Worm (Caenorhabditis elegans) whole organism, L2 larva: ENCODE results near the gene F56C3.3.
A peak's percentile ranks its signal among the peaks of the same experiment; 100 is the strongest.

Experiments
- R02D3.7 ChIP-seq: fragments of 150-350 bp; optimal IDR thresholded peaks from 2 replicates; lab custom pipeline; 2014; ENCODE audit warnings: missing biosample characterization, missing genetic modification characterization
- Y55F3AM.14 ChIP-seq: fragments of 200-800 bp; sonication (Bioruptor generic); optimal IDR thresholded peaks from 2 replicates; lab custom pipeline; 2018; ENCODE audit warnings: mild to moderate bottlenecking, missing genetic modification characterization, missing compliant biosample characterization
- ZK546.5 ChIP-seq: sonication (generic microtip); optimal IDR thresholded peaks from 2 replicates; lab custom pipeline; 2017; ENCODE audit warnings: missing biosample characterization, missing genetic modification characterization
- alr-1 ChIP-seq: fragments of 150-350 bp; optimal IDR thresholded peaks from 2 replicates; lab custom pipeline; 2014; ENCODE audit warnings: missing biosample characterization, missing genetic modification characterization
- ama-1 ChIP-seq: fragments of 150-350 bp; optimal IDR thresholded peaks from 2 replicates; lab custom pipeline; 2018; ENCODE audit warnings: inconsistent platforms
- blmp-1 ChIP-seq: sonication (generic microtip); optimal IDR thresholded peaks from 2 replicates; lab custom pipeline; 2017; ENCODE audit warnings: missing genetic modification characterization, mild to moderate bottlenecking, missing compliant biosample characterization, antibody characterized with exemption, moderate library complexity; ENCODE audit not compliant: insufficient read depth
- crh-2 ChIP-seq: sonication (generic microtip); optimal IDR thresholded peaks from 2 replicates; lab custom pipeline; 2017; ENCODE audit warnings: missing biosample characterization, missing genetic modification characterization
- elt-1 ChIP-seq: fragments of 150-350 bp; optimal IDR thresholded peaks from 2 replicates; lab custom pipeline; 2014; ENCODE audit warnings: missing biosample characterization, missing genetic modification characterization
- fos-1 ChIP-seq: fragments of 150-350 bp; optimal IDR thresholded peaks from 2 replicates; lab custom pipeline; 2014; ENCODE audit warnings: missing biosample characterization, missing genetic modification characterization
- lin-39 ChIP-seq: fragments of 150-350 bp; optimal IDR thresholded peaks from 2 replicates; lab custom pipeline; 2014; ENCODE audit warnings: missing biosample characterization, missing genetic modification reagents, missing genetic modification characterization
- lsy-2 ChIP-seq, 2 experiments: fragments of 150-350 bp in 1 of 2; sonication (generic microtip) in 1 of 2; optimal IDR thresholded peaks; 2 replicates each; lab custom pipeline; 2014 to 2017; ENCODE audit warnings: missing biosample characterization in 2 of 2, missing genetic modification characterization in 2 of 2
- mdl-1 ChIP-seq, 2 experiments: fragments of 150-350 bp in 1 of 2; sonication (generic microtip) in 1 of 2; optimal IDR thresholded peaks; 2 replicates each; lab custom pipeline; 2017; ENCODE audit warnings: missing biosample characterization in 2 of 2, missing genetic modification characterization in 2 of 2
- nhr-21 ChIP-seq: fragments of 150-350 bp; optimal IDR thresholded peaks from 2 replicates; lab custom pipeline; 2014; ENCODE audit warnings: missing biosample characterization, missing genetic modification characterization
- nhr-6 ChIP-seq: fragments of 150-350 bp; optimal IDR thresholded peaks from 2 replicates; lab custom pipeline; 2014; ENCODE audit warnings: missing biosample characterization, missing genetic modification characterization
- sma-3 ChIP-seq: sonication (generic microtip); optimal IDR thresholded peaks from 2 replicates; lab custom pipeline; 2016; ENCODE audit warnings: missing genetic modification reagents, missing genetic modification characterization, missing compliant biosample characterization
- snpc-4 ChIP-seq: fragments of 150-350 bp; optimal IDR thresholded peaks from 2 replicates; lab custom pipeline; 2014; ENCODE audit warnings: missing biosample characterization, missing genetic modification characterization
- unc-55 ChIP-seq: fragments of 150-350 bp; sonication (generic microtip); optimal IDR thresholded peaks from 3 replicates; lab custom pipeline; 2014; ENCODE audit warnings: missing biosample characterization, missing genetic modification reagents, missing genetic modification characterization
- unc-62 ChIP-seq: fragments of 150-350 bp; optimal IDR thresholded peaks from 2 replicates; lab custom pipeline; 2014; ENCODE audit warnings: missing biosample characterization, missing genetic modification reagents, missing genetic modification characterization

F56C3.3 gene

ce11 chrX:1311577-1311976, 46.6 kb downstream of the F56C3.3 start:
- TF ChIP-seq ama-1 (lab: Kevin White, UChicago): no peak
- peak; percentile 7 for TF ChIP-seq fos-1 (tag; lab: Kevin White, UChicago)
- no peak for TF ChIP-seq alr-1 (tag; lab: Kevin White, UChicago)

ce11 chrX:1311084-1311483, 47.1 kb downstream of the F56C3.3 start, which contains the start of gene H42K12.3:
H42K12.3 (plus strand) TSS chrX:1311391.
- TF ChIP-seq R02D3.7 (tag; lab: Kevin White, UChicago) (no peak), nhr-6 (no peak), alr-1 (tag; lab: Kevin White, UChicago) (no peak), lsy-2 (tag; optimal IDR thresholded peaks at IDR 0.05; lab: Kevin White, UChicago) (no peak), mdl-1 (tag; optimal IDR thresholded peaks at IDR 0.05; lab: Kevin White, UChicago) (no peak), elt-1 (tag; lab: Kevin White, UChicago) (no peak), sma-3 (GFP tag; lab: Kevin White, UChicago) (no peak), ZK546.5 (no peak)
- TF ChIP-seq, all 48 proteins: peak for 0

ce11 chrX:1309446-1309845, 48.7 kb downstream of the F56C3.3 start:
- TF ChIP-seq snpc-4 (tag; lab: Kevin White, UChicago) (no peak), blmp-1 (peak; percentile 83), nhr-21 (tag; lab: Kevin White, UChicago) (peak; percentile 35), lin-39 (tag; lab: Kevin White, UChicago) (no peak), unc-55 (no peak), unc-62 (GFP tag; lab: Kevin White, UChicago) (no peak), crh-2 (tag; lab: Kevin White, UChicago) (no peak), elt-1 (tag; lab: Kevin White, UChicago) (no peak), Y55F3AM.14 (GFP tag; lab: Kevin White, UChicago) (no peak)
